Worm (Caenorhabditis elegans) whole organism, L3 larva: ENCODE data around the gene srbc-8.

Experiments
- R02D3.7 ChIP-seq: fragments of 150-350 bp; optimal IDR thresholded peaks from 2 replicates; lab custom pipeline; 2014; ENCODE audit warnings: missing biosample characterization, missing genetic modification characterization
- aly-2 ChIP-seq: fragments of 150-350 bp; optimal IDR thresholded peaks from 2 replicates; lab custom pipeline; 2014; ENCODE audit warnings: missing biosample characterization, missing genetic modification characterization
- ama-1 ChIP-seq: fragments of 150-350 bp; optimal IDR thresholded peaks from 2 replicates; lab custom pipeline; 2018
- ceh-16 ChIP-seq: sonication (generic microtip); optimal IDR thresholded peaks from 2 replicates; lab custom pipeline; 2017; ENCODE audit warnings: missing biosample characterization, missing genetic modification characterization
- ceh-28 ChIP-seq: fragments of 150-350 bp; optimal IDR thresholded peaks from 2 replicates; lab custom pipeline; 2014; ENCODE audit warnings: missing biosample characterization, missing genetic modification reagents, missing genetic modification characterization
- egl-5 ChIP-seq: fragments of 150-350 bp; optimal IDR thresholded peaks from 2 replicates; lab custom pipeline; 2017; ENCODE audit warnings: missing biosample characterization, missing genetic modification reagents, missing genetic modification characterization, inconsistent platforms
- elt-1 ChIP-seq: fragments of 150-350 bp; optimal IDR thresholded peaks from 2 replicates; lab custom pipeline; 2014; ENCODE audit warnings: missing biosample characterization, missing genetic modification characterization
- elt-2 ChIP-seq: sonication (generic microtip); optimal IDR thresholded peaks from 2 replicates; lab custom pipeline; 2016; ENCODE audit warnings: missing genetic modification reagents, mild to moderate bottlenecking, missing genetic modification characterization, missing compliant biosample characterization
- elt-3 ChIP-seq, 3 experiments: fragments of 150-350 bp in 1 of 3; sonication (generic microtip) in 2 of 3; optimal IDR thresholded peaks; 2 replicates in 2 of 3; 4 replicates in 1 of 3; lab custom pipeline; 2014 to 2017; ENCODE audit warnings: missing biosample characterization in 3 of 3, missing genetic modification characterization in 3 of 3
- eor-1 ChIP-seq, 2 experiments: fragments of 150-350 bp; optimal IDR thresholded peaks; 2 replicates each; lab custom pipeline; 2014 to 2018; ENCODE audit warnings: missing biosample characterization in 2 of 2, missing genetic modification characterization in 2 of 2
- fkh-10 ChIP-seq: sonication (generic microtip); optimal IDR thresholded peaks from 2 replicates; lab custom pipeline; 2017; ENCODE audit warnings: missing biosample characterization, missing genetic modification reagents, missing genetic modification characterization
- fkh-2 ChIP-seq: fragments of 150-350 bp; optimal IDR thresholded peaks from 2 replicates; lab custom pipeline; 2014; ENCODE audit warnings: missing biosample characterization, missing genetic modification reagents, missing genetic modification characterization
- fos-1 ChIP-seq: fragments of 150-350 bp; optimal IDR thresholded peaks from 2 replicates; lab custom pipeline; 2014; ENCODE audit warnings: missing biosample characterization, missing genetic modification characterization
- hmg-11 ChIP-seq: sonication (generic microtip); optimal IDR thresholded peaks from 2 replicates; lab custom pipeline; 2016; ENCODE audit warnings: missing genetic modification characterization, missing compliant biosample characterization
- jun-1 ChIP-seq: fragments of 150-350 bp; optimal IDR thresholded peaks from 2 replicates; lab custom pipeline; 2014; ENCODE audit warnings: missing biosample characterization, missing genetic modification reagents, missing genetic modification characterization
- lin-15B ChIP-seq: fragments of 150-350 bp; optimal IDR thresholded peaks from 2 replicates; lab custom pipeline; 2014; ENCODE audit warnings: missing biosample characterization, missing genetic modification characterization
- lin-39 ChIP-seq: fragments of 150-350 bp; optimal IDR thresholded peaks from 2 replicates; lab custom pipeline; 2018; ENCODE audit warnings: missing biosample characterization, missing genetic modification reagents, missing genetic modification characterization
- lsy-12 ChIP-seq: sonication (generic microtip); optimal IDR thresholded peaks from 2 replicates; lab custom pipeline; 2016; ENCODE audit warnings: mild to moderate bottlenecking, missing genetic modification characterization, missing compliant biosample characterization
- mdl-1 ChIP-seq: fragments of 150-350 bp; optimal IDR thresholded peaks from 2 replicates; lab custom pipeline; 2014; ENCODE audit warnings: missing biosample characterization, missing genetic modification characterization
- mml-1 ChIP-seq: fragments of 150-350 bp; sonication (generic microtip); optimal IDR thresholded peaks from 3 replicates; lab custom pipeline; 2014; ENCODE audit warnings: missing biosample characterization, missing genetic modification characterization
- nhr-11 ChIP-seq: fragments of 150-350 bp; optimal IDR thresholded peaks from 2 replicates; lab custom pipeline; 2014; ENCODE audit warnings: missing biosample characterization, missing genetic modification characterization
- nhr-23 ChIP-seq: fragments of 150-350 bp; optimal IDR thresholded peaks from 2 replicates; lab custom pipeline; 2014; ENCODE audit warnings: missing biosample characterization, missing genetic modification reagents, missing genetic modification characterization
- nhr-237 ChIP-seq: fragments of 150-350 bp; optimal IDR thresholded peaks from 2 replicates; lab custom pipeline; 2014; ENCODE audit warnings: missing biosample characterization, missing genetic modification characterization
- nhr-25 ChIP-seq: sonication (generic microtip); optimal IDR thresholded peaks from 2 replicates; lab custom pipeline; 2017; ENCODE audit warnings: missing biosample characterization, missing genetic modification characterization
- nhr-28 ChIP-seq: fragments of 150-350 bp; optimal IDR thresholded peaks from 2 replicates; lab custom pipeline; 2014; ENCODE audit warnings: missing biosample characterization, missing genetic modification characterization
- nhr-43 ChIP-seq: sonication (generic microtip); optimal IDR thresholded peaks from 2 replicates; lab custom pipeline; 2016; ENCODE audit warnings: mild to moderate bottlenecking, missing genetic modification characterization, missing compliant biosample characterization; ENCODE audit not compliant: poor library complexity, severe bottlenecking
- nhr-67 ChIP-seq: fragments of 150-350 bp; optimal IDR thresholded peaks from 2 replicates; lab custom pipeline; 2014; ENCODE audit warnings: missing biosample characterization, missing genetic modification characterization
- nhr-76 ChIP-seq: fragments of 150-350 bp; sonication (generic microtip); optimal IDR thresholded peaks from 5 replicates; lab custom pipeline; 2014; ENCODE audit warnings: missing biosample characterization, missing genetic modification characterization
- nhr-77 ChIP-seq: fragments of 150-350 bp; optimal IDR thresholded peaks from 2 replicates; lab custom pipeline; 2014; ENCODE audit warnings: missing biosample characterization, missing genetic modification characterization
- pha-4 ChIP-seq: fragments of 150-350 bp; optimal IDR thresholded peaks from 2 replicates; lab custom pipeline; 2014; ENCODE audit warnings: missing biosample characterization, missing genetic modification reagents, missing genetic modification characterization
- pqm-1 ChIP-seq: fragments of 150-350 bp; optimal IDR thresholded peaks from 2 replicates; lab custom pipeline; 2017; ENCODE audit warnings: missing biosample characterization, missing genetic modification characterization, inconsistent platforms
- snpc-4 ChIP-seq: fragments of 150-350 bp; optimal IDR thresholded peaks from 2 replicates; lab custom pipeline; 2014; ENCODE audit warnings: missing biosample characterization, missing genetic modification characterization
- tbx-2 ChIP-seq: sonication (generic microtip); optimal IDR thresholded peaks from 2 replicates; lab custom pipeline; 2016; ENCODE audit warnings: mild to moderate bottlenecking, missing genetic modification characterization, missing compliant biosample characterization
- unc-39 ChIP-seq: sonication (generic microtip); optimal IDR thresholded peaks from 4 replicates; lab custom pipeline; 2017; ENCODE audit warnings: missing biosample characterization, missing genetic modification characterization
- unc-62 ChIP-seq: fragments of 150-350 bp; sonication (generic microtip); optimal IDR thresholded peaks from 4 replicates; lab custom pipeline; 2014; ENCODE audit warnings: missing biosample characterization, missing genetic modification reagents, missing genetic modification characterization
- ztf-11 ChIP-seq: fragments of 150-350 bp; optimal IDR thresholded peaks from 2 replicates; lab custom pipeline; 2014; ENCODE audit warnings: missing biosample characterization, missing genetic modification characterization

srbc-8 gene

DNA sequence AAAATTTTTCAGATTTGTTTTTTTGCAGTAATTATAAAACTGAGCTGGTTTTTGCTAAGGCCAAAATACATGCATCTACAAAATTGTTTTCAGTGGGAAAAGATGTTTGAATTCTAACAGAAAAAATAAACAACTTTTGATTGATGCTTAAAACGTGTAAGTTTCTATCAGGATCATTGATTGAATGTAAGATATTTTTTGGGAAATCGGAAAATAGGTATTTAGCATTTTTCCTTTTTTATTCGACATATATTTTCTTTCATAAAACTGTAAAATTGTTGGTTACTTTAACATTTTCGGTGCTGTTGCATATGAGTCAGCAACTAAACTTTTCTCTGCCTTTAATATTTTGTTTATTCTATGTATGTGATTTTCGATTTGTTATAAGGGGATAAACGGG, 39.5 kb upstream of the srbc-8 start, which contains the start of gene C54F6.20:
C54F6.20 (plus strand) TSS at position 301 of the 400 bp plus-strand sequence.
- TF ChIP-seq nhr-76 (no peak), eor-1 (tag; optimal IDR thresholded peaks at IDR 0.05; lab: Kevin White, UChicago) (no peak)

DNA sequence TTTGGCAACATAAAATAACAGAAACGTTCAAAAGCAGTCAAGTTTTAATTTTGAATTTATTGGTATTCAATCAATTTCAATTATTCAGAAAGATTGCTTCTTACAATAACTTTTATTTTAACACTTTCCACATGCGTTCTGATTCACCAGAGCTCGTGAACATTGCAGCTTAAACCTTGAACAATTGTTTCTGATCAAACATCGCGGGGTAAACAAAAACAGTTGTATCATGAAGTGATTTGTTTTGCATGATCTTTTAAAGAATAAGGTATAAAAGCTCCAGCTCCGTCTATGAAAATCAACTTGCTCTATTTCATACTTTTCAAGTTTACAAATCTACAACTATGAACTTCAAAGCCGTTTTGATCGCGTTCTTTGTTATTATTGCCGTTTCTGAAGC, 38.5 kb upstream of the srbc-8 start, which contains the start of gene C54F6.6:
C54F6.6 (plus strand) TSS at position 301 of the 400 bp plus-strand sequence.
- no peak for TF ChIP-seq fos-1 (tag; lab: Kevin White, UChicago)
- no peak for TF ChIP-seq pqm-1 (tag; lab: Kevin White, UChicago)
- no peak for TF ChIP-seq tbx-2 (tag; lab: Kevin White, UChicago)
- no peak for TF ChIP-seq egl-5
- TF ChIP-seq ceh-28, result no peak
- no peak for TF ChIP-seq aly-2 (tag; lab: Kevin White, UChicago)

DNA sequence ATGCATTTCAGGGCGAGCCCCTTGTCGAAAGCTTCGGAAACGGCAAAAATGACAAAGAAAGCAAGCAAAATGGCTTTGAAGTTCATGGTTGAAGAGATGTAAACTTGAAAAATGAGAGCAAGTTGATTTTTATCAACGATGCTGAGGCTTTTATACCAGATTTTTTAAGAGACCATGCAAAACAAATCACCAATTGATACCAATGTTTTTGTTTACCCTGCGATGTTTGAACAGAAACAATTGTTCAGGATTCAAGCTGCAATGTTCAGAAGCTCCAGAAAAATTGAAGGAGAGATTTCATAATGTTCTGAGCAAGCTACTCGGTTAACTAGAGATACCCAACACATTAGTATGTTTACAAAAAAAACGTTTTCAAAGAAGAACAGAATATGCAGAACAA, 37.4 kb upstream of the srbc-8 start, which contains the start of gene C54F6.15:
C54F6.15 (minus strand) TSS at position 101 of the 400 bp plus-strand sequence.
- TF ChIP-seq lsy-12 (tag; lab: Kevin White, UChicago) (no peak), nhr-23 (tag; lab: Kevin White, UChicago) (no peak), elt-1 (tag; lab: Kevin White, UChicago) (no peak), lin-39 (no peak), ama-1 (lab: Kevin White, UChicago) (no peak), R02D3.7 (tag; lab: Kevin White, UChicago) (no peak), mdl-1 (no peak), lin-15B (tag; lab: Kevin White, UChicago) (no peak), pqm-1 (tag; lab: Kevin White, UChicago) (no peak), fkh-10 (GFP tag; lab: Kevin White, UChicago) (no peak), fos-1 (tag; lab: Kevin White, UChicago) (no peak), unc-39 (tag; lab: Kevin White, UChicago) (no peak), pha-4 (tag; lab: Kevin White, UChicago) (no peak), nhr-11 (tag; lab: Kevin White, UChicago) (no peak), nhr-25 (tag; lab: Kevin White, UChicago) (no peak), ceh-16 (tag; lab: Kevin White, UChicago) (no peak), nhr-43 (tag; lab: Kevin White, UChicago) (no peak)

DNA sequence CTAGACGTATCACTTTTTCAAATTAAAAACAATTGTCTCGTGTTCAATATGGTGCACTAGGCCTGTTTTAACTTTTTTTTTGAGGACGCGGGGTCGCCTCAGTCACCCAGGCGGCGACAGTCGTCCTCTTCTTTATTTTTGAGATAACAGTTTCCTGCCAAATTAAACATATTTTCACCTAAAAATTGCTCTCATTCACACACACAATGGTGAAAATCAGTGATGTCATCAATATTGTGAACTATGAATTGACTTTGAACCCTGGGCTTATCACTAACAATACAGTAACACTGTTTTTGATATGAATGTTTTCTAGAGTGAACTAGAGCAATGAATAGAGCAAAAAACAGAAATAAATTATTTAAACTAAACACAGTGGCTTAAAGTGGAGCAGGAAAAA, 36.4 kb upstream of the srbc-8 start:
- TF ChIP-seq nhr-77 (tag; lab: Kevin White, UChicago) (no peak), pqm-1 (tag; lab: Kevin White, UChicago) (peak; percentile 89), elt-2 (tag; lab: Kevin White, UChicago) (peak; percentile 75)

DNA sequence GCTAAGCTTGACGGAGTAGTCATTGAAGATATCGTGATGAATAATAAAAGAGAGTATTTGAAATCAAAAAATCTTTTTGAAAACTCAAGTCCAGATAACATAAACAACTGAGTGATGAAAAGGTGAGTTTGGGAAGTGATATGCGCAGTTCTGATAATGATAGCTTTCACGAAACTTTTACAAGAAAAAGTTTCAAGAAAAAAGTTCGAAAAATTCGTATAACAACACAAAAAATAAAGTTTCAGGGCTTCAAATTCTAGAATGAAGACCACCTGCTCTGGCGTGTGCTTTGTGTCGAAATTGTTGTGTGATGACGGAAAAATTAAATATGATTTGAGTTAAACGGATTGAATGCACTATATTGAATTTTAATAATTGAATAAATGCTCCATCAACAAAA, 35.2 kb upstream of the srbc-8 start, which contains the start of gene srb-19:
srb-19 (minus strand) TSS at position 101 of the 400 bp plus-strand sequence.
- TF ChIP-seq ama-1 (lab: Kevin White, UChicago) (no peak), mml-1 (tag; lab: Kevin White, UChicago) (no peak), fkh-2 (no peak), nhr-67 (no peak), ceh-16 (tag; lab: Kevin White, UChicago) (no peak), unc-39 (tag; lab: Kevin White, UChicago) (no peak), unc-62 (GFP tag; lab: Kevin White, UChicago) (no peak), nhr-23 (tag; lab: Kevin White, UChicago) (no peak), nhr-76 (no peak), elt-1 (tag; lab: Kevin White, UChicago) (no peak), lin-39 (no peak), aly-2 (tag; lab: Kevin White, UChicago) (no peak), mdl-1 (no peak), ztf-11 (tag; lab: Kevin White, UChicago) (no peak), lsy-12 (tag; lab: Kevin White, UChicago) (no peak), pqm-1 (tag; lab: Kevin White, UChicago) (no peak), nhr-28 (tag; lab: Kevin White, UChicago) (no peak), elt-3 (tag; optimal IDR thresholded peaks at IDR 0.05; lab: Kevin White, UChicago) (no peak)

DNA sequence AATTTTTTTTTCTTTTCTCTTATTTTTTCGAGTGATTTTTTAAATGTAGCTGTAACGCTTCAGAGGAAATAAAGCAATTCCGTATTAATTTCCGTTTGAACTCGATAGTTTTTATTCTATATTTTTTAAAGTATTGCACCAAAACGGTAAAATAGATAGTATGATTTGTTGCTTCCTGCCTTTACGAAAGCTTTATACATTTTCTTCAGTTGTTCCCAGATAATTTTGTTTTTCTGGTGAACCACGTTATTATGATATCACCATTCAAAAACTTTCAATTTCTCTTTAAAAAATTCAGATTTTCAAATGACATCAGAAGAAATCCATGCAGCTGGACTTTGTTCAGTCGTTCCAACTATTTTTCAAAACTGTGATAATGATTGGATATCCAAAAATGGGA, 30.0 kb upstream of the srbc-8 start, which contains the start of gene srb-18:
srb-18 (plus strand) TSS at position 301 of the 400 bp plus-strand sequence.
- no peak for TF ChIP-seq nhr-77 (tag; lab: Kevin White, UChicago)
- no peak for TF ChIP-seq ceh-16 (tag; lab: Kevin White, UChicago)
- no peak for TF ChIP-seq nhr-67
- TF ChIP-seq nhr-25 (tag; lab: Kevin White, UChicago), result no peak
- no peak for TF ChIP-seq hmg-11 (tag; lab: Kevin White, UChicago)
- TF ChIP-seq jun-1 (tag; lab: Kevin White, UChicago), result no peak
- no peak for TF ChIP-seq nhr-11 (tag; lab: Kevin White, UChicago)
- TF ChIP-seq lin-15B (tag; lab: Kevin White, UChicago), result no peak
- no peak for TF ChIP-seq elt-1 (tag; lab: Kevin White, UChicago)
- TF ChIP-seq unc-62 (GFP tag; lab: Kevin White, UChicago), result no peak
- no peak for TF ChIP-seq elt-2 (tag; lab: Kevin White, UChicago)
- TF ChIP-seq snpc-4 (tag; lab: Kevin White, UChicago), result no peak
- TF ChIP-seq unc-39 (tag; lab: Kevin White, UChicago), result no peak
- TF ChIP-seq pqm-1 (tag; lab: Kevin White, UChicago), result no peak
- TF ChIP-seq nhr-237, result no peak
- no peak for TF ChIP-seq tbx-2 (tag; lab: Kevin White, UChicago)
- no peak for TF ChIP-seq lsy-12 (tag; lab: Kevin White, UChicago)
- TF ChIP-seq, all 47 proteins: peak for 0
